Fruit fly (Drosophila melanogaster): ENCODE data around the gene slow.
A peak's percentile ranks its signal among the peaks of the same experiment; 100 is the strongest.

The slow gene

DNA sequence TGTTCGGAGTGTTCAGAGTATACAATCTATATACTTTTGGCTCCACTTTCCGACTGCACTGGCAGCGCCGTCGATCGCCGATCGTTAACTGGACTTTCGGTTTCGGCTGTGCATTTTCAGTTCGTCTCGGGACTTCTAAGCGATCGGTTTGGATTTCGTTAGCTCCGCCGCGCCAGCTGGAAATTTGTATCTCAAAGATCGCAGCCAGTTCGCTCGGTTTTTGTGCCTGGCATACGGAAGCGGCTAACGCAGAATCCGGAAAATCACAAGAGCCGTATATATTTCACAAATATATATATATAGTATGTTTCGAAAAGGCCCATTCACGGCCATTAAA is at the start of gene slow:
Gene slow (plus strand): TSS at position 117 of the 337 bp plus-strand sequence.
- TF ChIP-seq CG4496 (GFP tag; IDR thresholded peaks at IDR 0.05): peak; percentile 67
- peak; percentile 61; the same call in 1 of the 2 replicates for TF ChIP-seq CG32121 (GFP tag; IDR thresholded peaks at IDR 0.05)
- no peak for TF ChIP-seq D1 (tag; optimal IDR thresholded peaks at IDR 0.05)
- TF ChIP-seq fd96Ca (GFP tag; IDR thresholded peaks at IDR 0.05): 0 out of 3 replicates have a peak, but pooled peaks have one; percentile 45
- peak; percentile 62; the same call in 1 of the 2 replicates for TF ChIP-seq CG12605 (GFP tag; IDR thresholded peaks at IDR 0.05)
- no peak for TF ChIP-seq CG34367 (tag; optimal IDR thresholded peaks at IDR 0.05)
- peak; percentile 58 for TF ChIP-seq Ets98B (GFP tag; IDR thresholded peaks at IDR 0.05)

DNA sequence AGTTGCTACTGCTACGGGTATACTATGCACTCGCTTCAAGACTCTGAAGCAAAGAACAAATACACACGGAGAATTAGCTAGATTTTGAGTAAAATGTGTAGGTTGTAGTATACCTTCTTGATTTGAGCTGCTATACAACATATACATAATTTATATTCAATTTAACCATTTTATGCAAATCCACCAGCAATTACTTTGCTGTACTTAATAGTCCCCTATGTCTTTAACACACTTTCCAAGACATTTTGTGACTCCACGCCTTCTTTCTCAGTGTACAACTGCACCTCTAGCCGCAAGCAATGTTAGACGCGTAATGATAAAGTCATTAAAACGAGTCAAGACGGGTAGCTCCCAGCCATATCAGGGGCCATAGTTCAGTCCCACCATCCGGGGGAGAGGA is 47.7 kb upstream of the slow start:
- TF ChIP-seq gl (tag; optimal IDR thresholded peaks at IDR 0.05) (peak; percentile 50), CG10348 (GFP tag; IDR thresholded peaks at IDR 0.05) (no peak), CG32121 (GFP tag; IDR thresholded peaks at IDR 0.05) (peak; percentile 75), CG14655 (GFP tag; optimal IDR thresholded peaks at IDR 0.05) (peak; percentile 79), CG8301 (tag; optimal IDR thresholded peaks at IDR 0.05) (peak; percentile 69), Snoo (tag; optimal IDR thresholded peaks at IDR 0.05) (no peak), Ets98B (GFP tag; IDR thresholded peaks at IDR 0.05) (peak; percentile 70), Pif1B (GFP tag; optimal IDR thresholded peaks at IDR 0.05) (no peak), CG13204 (GFP tag; optimal IDR thresholded peaks at IDR 0.05) (no peak), Pif1A (GFP tag; optimal IDR thresholded peaks at IDR 0.05) (peak; percentile 27), CG34367 (tag; optimal IDR thresholded peaks at IDR 0.05) (no peak), fd96Ca (GFP tag; IDR thresholded peaks at IDR 0.05) (peak; percentile 55; the same call in 2 of the 3 replicates), rn (GFP tag; IDR thresholded peaks at IDR 0.05) (no peak), CG9948 (tag; optimal IDR thresholded peaks at IDR 0.05) (no peak), CG15710 (tag; optimal IDR thresholded peaks at IDR 0.05) (no peak), CG17806 (tag; optimal IDR thresholded peaks at IDR 0.05) (peak; percentile 28), EcR (GFP tag; optimal IDR thresholded peaks at IDR 0.05) (no peak), CG8159 (tag; optimal IDR thresholded peaks at IDR 0.05) (peak; percentile 67), CG12605 (GFP tag; IDR thresholded peaks at IDR 0.05) (no peak), CG4496 (GFP tag; IDR thresholded peaks at IDR 0.05) (peak; percentile 66; the same call in 2 of the 3 replicates), D1 (tag; optimal IDR thresholded peaks at IDR 0.05) (no peak)

- TF ChIP-seq CG32121 (GFP tag; IDR thresholded peaks at IDR 0.05): peak; percentile 56; the same call in 1 of the 2 replicates
- peak; percentile 62; the same call in 2 of the 3 replicates for TF ChIP-seq CG4496 (GFP tag; IDR thresholded peaks at IDR 0.05)
- TF ChIP-seq Pif1B (GFP tag; optimal IDR thresholded peaks at IDR 0.05): no peak
- peak; percentile 64 for TF ChIP-seq Ets98B (GFP tag; IDR thresholded peaks at IDR 0.05)
- no peak for TF ChIP-seq EcR (GFP tag; optimal IDR thresholded peaks at IDR 0.05)
Observed at dm6 chr3L:4339525-4339924, 44.7 kb upstream of the slow start.

DNA sequence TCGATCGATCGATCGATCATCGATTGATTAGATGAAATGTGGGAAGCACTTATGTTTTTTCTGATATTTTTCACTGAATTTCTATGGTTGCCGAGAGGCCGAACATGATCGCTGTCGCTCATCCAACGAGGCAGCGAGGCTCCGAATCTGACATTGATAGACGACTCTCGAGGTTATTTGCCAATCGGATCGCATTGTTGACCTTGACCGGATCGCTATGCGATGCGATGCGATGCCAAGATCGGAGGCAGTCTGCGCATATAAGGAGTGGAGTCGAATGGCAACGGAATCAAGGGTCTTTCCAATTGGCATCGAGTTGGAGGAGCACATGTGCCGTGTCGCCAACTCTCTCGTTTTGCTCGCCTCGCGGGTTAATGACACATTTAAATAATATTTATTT is 44.0 kb upstream of the slow start:
- no peak for TF ChIP-seq CG8301 (tag; optimal IDR thresholded peaks at IDR 0.05)
- TF ChIP-seq Snoo (tag; optimal IDR thresholded peaks at IDR 0.05): no peak

DNA sequence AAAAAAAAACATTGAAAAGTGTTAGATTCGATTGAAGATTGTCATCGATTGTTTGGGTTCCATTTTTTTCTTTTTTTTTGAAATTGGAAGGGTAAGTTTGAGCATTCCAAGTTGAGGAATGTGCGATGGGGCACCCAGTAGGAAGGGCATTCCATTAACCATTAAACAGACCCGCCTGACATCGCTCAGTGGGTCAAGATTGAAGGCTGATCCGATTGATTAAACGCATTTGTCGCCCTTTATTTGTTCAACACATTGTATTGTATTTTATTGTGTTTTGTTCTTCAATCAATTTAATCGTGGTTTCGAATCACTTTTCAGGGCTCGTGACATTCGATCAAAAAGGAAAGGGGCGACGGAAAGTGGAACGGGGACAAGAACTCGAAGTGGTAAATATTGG is 43.2 kb upstream of the slow start:
- TF ChIP-seq Snoo (tag; optimal IDR thresholded peaks at IDR 0.05): no peak
- TF ChIP-seq CG4496 (GFP tag; IDR thresholded peaks at IDR 0.05): no peak
- no peak for TF ChIP-seq Pif1A (GFP tag; optimal IDR thresholded peaks at IDR 0.05)
- no peak for TF ChIP-seq rn (GFP tag; IDR thresholded peaks at IDR 0.05)
- no peak for TF ChIP-seq D1 (tag; optimal IDR thresholded peaks at IDR 0.05)
- no peak for TF ChIP-seq CG34367 (tag; optimal IDR thresholded peaks at IDR 0.05)
- no peak for TF ChIP-seq Pif1B (GFP tag; optimal IDR thresholded peaks at IDR 0.05)
- TF ChIP-seq CG8159 (tag; optimal IDR thresholded peaks at IDR 0.05): no peak
- no peak for TF ChIP-seq CG12605 (GFP tag; IDR thresholded peaks at IDR 0.05)
- no peak for TF ChIP-seq CG9948 (tag; optimal IDR thresholded peaks at IDR 0.05)
- TF ChIP-seq CG32121 (GFP tag; IDR thresholded peaks at IDR 0.05): no peak
- no peak for TF ChIP-seq CG8301 (tag; optimal IDR thresholded peaks at IDR 0.05)
- TF ChIP-seq CG17806 (tag; optimal IDR thresholded peaks at IDR 0.05): no peak
- no peak for TF ChIP-seq CG14655 (GFP tag; optimal IDR thresholded peaks at IDR 0.05)
- no peak for TF ChIP-seq gl (tag; optimal IDR thresholded peaks at IDR 0.05)
- no peak for TF ChIP-seq Ets98B (GFP tag; IDR thresholded peaks at IDR 0.05)
- no peak for TF ChIP-seq EcR (GFP tag; optimal IDR thresholded peaks at IDR 0.05)
- no peak for TF ChIP-seq CG13204 (GFP tag; optimal IDR thresholded peaks at IDR 0.05)
- TF ChIP-seq fd96Ca (GFP tag; IDR thresholded peaks at IDR 0.05): no peak

dm6 chr3L:4346379-4346778 is 37.9 kb upstream of the slow start:
- TF ChIP-seq CG8159 (tag; optimal IDR thresholded peaks at IDR 0.05): peak; percentile 47
- TF ChIP-seq Snoo (tag; optimal IDR thresholded peaks at IDR 0.05): no peak
- peak; percentile 66; the same call in 2 of the 3 replicates for TF ChIP-seq CG4496 (GFP tag; IDR thresholded peaks at IDR 0.05)
- no peak for TF ChIP-seq CG13204 (GFP tag; optimal IDR thresholded peaks at IDR 0.05)
- TF ChIP-seq CG32121 (GFP tag; IDR thresholded peaks at IDR 0.05): peak; percentile 9; the same call in 1 of the 2 replicates
- TF ChIP-seq EcR (GFP tag; optimal IDR thresholded peaks at IDR 0.05): no peak
- no peak for TF ChIP-seq CG10348 (GFP tag; IDR thresholded peaks at IDR 0.05)
- no peak for TF ChIP-seq D1 (tag; optimal IDR thresholded peaks at IDR 0.05)
- TF ChIP-seq rn (GFP tag; IDR thresholded peaks at IDR 0.05): no peak
- peak; percentile 70 for TF ChIP-seq CG8301 (tag; optimal IDR thresholded peaks at IDR 0.05)
- TF ChIP-seq CG17806 (tag; optimal IDR thresholded peaks at IDR 0.05): peak; percentile 62
- TF ChIP-seq Ets98B (GFP tag; IDR thresholded peaks at IDR 0.05): peak; percentile 57; the same call in 1 of the 2 replicates
- TF ChIP-seq CG14655 (GFP tag; optimal IDR thresholded peaks at IDR 0.05): peak; percentile 77
- peak; percentile 30 for TF ChIP-seq CG34367 (tag; optimal IDR thresholded peaks at IDR 0.05)
- TF ChIP-seq CG9948 (tag; optimal IDR thresholded peaks at IDR 0.05): peak; percentile 59
- TF ChIP-seq gl (tag; optimal IDR thresholded peaks at IDR 0.05): no peak
- TF ChIP-seq Pif1B (GFP tag; optimal IDR thresholded peaks at IDR 0.05): peak; percentile 26
- TF ChIP-seq fd96Ca (GFP tag; IDR thresholded peaks at IDR 0.05): no peak
- peak; percentile 14 for TF ChIP-seq CG15710 (tag; optimal IDR thresholded peaks at IDR 0.05)
- TF ChIP-seq Pif1A (GFP tag; optimal IDR thresholded peaks at IDR 0.05): peak; percentile 42
- no peak for TF ChIP-seq CG12605 (GFP tag; IDR thresholded peaks at IDR 0.05)

Data from whole organism, pupa.